Worm (Caenorhabditis elegans): ENCODE data around the gene lron-1.

DNA sequence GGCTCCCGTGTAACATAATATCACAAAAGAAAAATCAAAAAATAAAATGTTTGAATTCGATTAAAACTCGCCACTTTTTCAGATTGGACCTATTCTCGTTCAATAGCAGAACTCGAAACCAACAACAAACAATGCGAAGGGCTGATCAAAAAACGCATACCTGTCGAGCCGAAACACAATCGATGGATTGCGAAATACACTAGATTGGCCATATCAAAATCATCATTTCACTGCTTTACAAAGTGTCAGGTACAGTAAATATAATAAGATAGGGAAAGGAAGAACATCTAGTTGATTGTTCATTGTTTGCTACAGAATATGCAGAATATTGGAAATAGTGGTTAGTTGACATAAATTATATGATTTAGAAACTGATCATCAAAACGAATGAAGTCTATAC, 35.3 kb downstream of the lron-1 start:
- TF ChIP-seq flt-1 (GFP tag; IDR thresholded peaks at IDR 0.05) (no peak), cog-1 (tag; optimal IDR thresholded peaks at IDR 0.05) (no peak), ztf-29 (GFP tag; IDR thresholded peaks at IDR 0.05) (no peak), med-1 (GFP tag; optimal IDR thresholded peaks at IDR 0.05; ENCODE audit: insufficient read depth) (no peak)

Data from whole organism, midembryonic.